Worm (Caenorhabditis elegans): ENCODE data around the gene srd-41.

Gene srd-41

DNA sequence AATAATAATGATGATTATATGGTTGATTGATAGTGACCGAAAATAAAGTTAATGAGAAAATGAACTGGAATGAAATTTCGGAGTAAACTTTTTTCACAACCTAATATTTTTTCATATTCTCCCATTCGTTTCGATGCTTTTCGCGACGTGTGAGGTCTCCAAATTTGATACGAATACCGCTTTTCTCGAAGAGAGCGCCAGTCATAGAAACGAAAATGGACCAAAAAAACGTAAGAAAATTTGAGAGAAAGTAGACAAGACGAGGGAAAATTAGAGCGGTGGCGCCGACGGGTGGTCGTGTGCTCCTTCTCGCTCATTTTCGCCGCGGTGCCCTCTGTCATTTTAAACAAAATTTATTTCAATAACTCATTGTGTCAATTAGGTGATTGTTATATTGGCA lies 12.1 kb upstream of the srd-41 start:
- TF ChIP-seq tbx-37 (GFP tag; conservative IDR thresholded peaks at IDR 0.05) (no peak), ama-1 (optimal IDR thresholded peaks at IDR 0.05) (no peak), F13C5.2 (tag; optimal IDR thresholded peaks at IDR 0.05) (no peak), ets-7 (tag; optimal IDR thresholded peaks at IDR 0.05) (no peak)

DNA sequence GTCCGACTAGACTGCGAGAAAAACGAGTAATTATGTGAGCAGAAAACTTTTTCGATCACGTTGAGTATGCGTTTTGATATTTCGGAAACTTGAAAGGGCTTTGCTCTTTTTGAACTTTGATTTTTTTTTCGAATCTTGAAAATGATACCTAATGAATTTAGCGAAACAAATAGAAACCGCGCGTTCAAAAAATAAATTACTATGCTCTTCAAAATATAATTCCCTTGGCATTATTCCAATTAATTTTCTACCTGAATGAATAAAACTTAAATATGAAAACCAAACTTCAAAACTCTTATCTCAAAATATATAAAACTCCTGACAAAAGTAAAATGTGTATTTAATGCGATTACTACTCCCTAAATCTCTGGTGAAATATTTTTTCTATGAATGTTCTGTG lies 11.3 kb upstream of the srd-41 start, which contains the start of gene xtr-2:
Gene xtr-2, plus strand, starts transcription at position 301 of the 400 bp plus-strand sequence.
- TF ChIP-seq aly-1 (tag; optimal IDR thresholded peaks at IDR 0.05): no peak
- TF ChIP-seq hmg-4 (GFP tag; optimal IDR thresholded peaks at IDR 0.05): no peak
- TF ChIP-seq B0310.2 (tag; optimal IDR thresholded peaks at IDR 0.05): no peak
- TF ChIP-seq tbx-11 (GFP tag; IDR thresholded peaks at IDR 0.05): no peak
- TF ChIP-seq tbx-37 (GFP tag; conservative IDR thresholded peaks at IDR 0.05): no peak
- no peak for TF ChIP-seq tra-4 (tag; optimal IDR thresholded peaks at IDR 0.05)
- TF ChIP-seq ets-7 (tag; optimal IDR thresholded peaks at IDR 0.05): no peak
- TF ChIP-seq F13C5.2 (tag; optimal IDR thresholded peaks at IDR 0.05): no peak
- TF ChIP-seq ceh-36 (tag; optimal IDR thresholded peaks at IDR 0.05): no peak
- no peak for TF ChIP-seq ama-1 (optimal IDR thresholded peaks at IDR 0.05)
- no peak for TF ChIP-seq scrt-1 (GFP tag; IDR thresholded peaks at IDR 0.05)
- TF ChIP-seq hnd-1 (tag; optimal IDR thresholded peaks at IDR 0.05): no peak
- TF ChIP-seq ceh-13 (GFP tag; optimal IDR thresholded peaks at IDR 0.05): no peak
- no peak for TF ChIP-seq sea-1 (GFP tag; conservative IDR thresholded peaks at IDR 0.05)
- no peak for TF ChIP-seq pes-1 (GFP tag; IDR thresholded peaks at IDR 0.05)
- TF ChIP-seq hmbx-1 (tag; optimal IDR thresholded peaks at IDR 0.05): no peak

ce11 chrX:12317560-12317959 lies 9.0 kb upstream of the srd-41 start:
- TF ChIP-seq sea-1 (GFP tag; conservative IDR thresholded peaks at IDR 0.05): no peak
- TF ChIP-seq F13C5.2 (tag; optimal IDR thresholded peaks at IDR 0.05): no peak
- TF ChIP-seq tra-4 (tag; optimal IDR thresholded peaks at IDR 0.05): no peak
- no peak for TF ChIP-seq hmg-4 (GFP tag; optimal IDR thresholded peaks at IDR 0.05)
- TF ChIP-seq pes-1 (GFP tag; IDR thresholded peaks at IDR 0.05): no peak
- TF ChIP-seq ceh-36 (tag; optimal IDR thresholded peaks at IDR 0.05): no peak
- no peak for TF ChIP-seq ets-7 (tag; optimal IDR thresholded peaks at IDR 0.05)
- TF ChIP-seq hmbx-1 (tag; optimal IDR thresholded peaks at IDR 0.05): no peak
- no peak for TF ChIP-seq ama-1 (optimal IDR thresholded peaks at IDR 0.05)
- no peak for TF ChIP-seq ceh-13 (GFP tag; optimal IDR thresholded peaks at IDR 0.05)
- no peak for TF ChIP-seq flt-1 (GFP tag; IDR thresholded peaks at IDR 0.05)
- TF ChIP-seq tbx-37 (GFP tag; conservative IDR thresholded peaks at IDR 0.05): no peak
- no peak for TF ChIP-seq B0310.2 (tag; optimal IDR thresholded peaks at IDR 0.05)
- TF ChIP-seq hnd-1 (tag; optimal IDR thresholded peaks at IDR 0.05): no peak
- no peak for TF ChIP-seq scrt-1 (GFP tag; IDR thresholded peaks at IDR 0.05)
- TF ChIP-seq aly-1 (tag; optimal IDR thresholded peaks at IDR 0.05): no peak
- no peak for TF ChIP-seq tbx-11 (GFP tag; IDR thresholded peaks at IDR 0.05)

ce11 chrX:12320737-12321136 lies 5.8 kb upstream of the srd-41 start, which contains the start of gene ceh-40:
ceh-40 (minus strand) TSS chrX:12320777.
- TF ChIP-seq flt-1 (GFP tag; IDR thresholded peaks at IDR 0.05): no peak
- TF ChIP-seq tbx-11 (GFP tag; IDR thresholded peaks at IDR 0.05): no peak
- no peak for TF ChIP-seq pes-1 (GFP tag; IDR thresholded peaks at IDR 0.05)
- no peak for TF ChIP-seq aly-1 (tag; optimal IDR thresholded peaks at IDR 0.05)
- TF ChIP-seq ama-1 (optimal IDR thresholded peaks at IDR 0.05): no peak
- TF ChIP-seq tbx-37 (GFP tag; conservative IDR thresholded peaks at IDR 0.05): no peak
- no peak for TF ChIP-seq hmg-4 (GFP tag; optimal IDR thresholded peaks at IDR 0.05)
- no peak for TF ChIP-seq ets-7 (tag; optimal IDR thresholded peaks at IDR 0.05)
- TF ChIP-seq hnd-1 (tag; optimal IDR thresholded peaks at IDR 0.05): no peak
- no peak; the same call in 1 of the 2 replicates for TF ChIP-seq sea-1 (GFP tag; conservative IDR thresholded peaks at IDR 0.05)
- TF ChIP-seq F13C5.2 (tag; optimal IDR thresholded peaks at IDR 0.05): no peak
- TF ChIP-seq hmbx-1 (tag; optimal IDR thresholded peaks at IDR 0.05): no peak
- no peak for TF ChIP-seq scrt-1 (GFP tag; IDR thresholded peaks at IDR 0.05)
- TF ChIP-seq ceh-13 (GFP tag; optimal IDR thresholded peaks at IDR 0.05): no peak
- no peak for TF ChIP-seq B0310.2 (tag; optimal IDR thresholded peaks at IDR 0.05)
- no peak for TF ChIP-seq tra-4 (tag; optimal IDR thresholded peaks at IDR 0.05)
- no peak for TF ChIP-seq ceh-36 (tag; optimal IDR thresholded peaks at IDR 0.05)

DNA sequence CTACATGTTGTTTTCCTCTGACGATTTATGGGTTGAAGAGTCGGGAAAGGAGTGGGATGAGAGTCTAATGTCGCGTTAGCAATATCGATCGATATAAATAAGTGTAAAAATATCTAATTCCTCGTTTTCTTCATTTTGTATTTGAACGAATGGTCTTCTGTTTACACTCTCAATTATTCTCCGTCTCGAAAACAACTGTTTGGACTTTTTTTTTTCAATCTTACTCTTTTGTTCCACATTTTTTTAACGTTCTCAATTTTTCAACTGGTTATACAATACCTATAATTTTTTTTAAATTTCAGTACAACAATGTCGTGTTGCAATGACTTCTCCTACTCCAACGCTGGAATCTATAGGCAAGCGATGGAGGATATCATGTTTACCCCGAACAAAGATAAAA lies 5.2 kb upstream of the srd-41 start, which contains the start of gene F17A2.13:
Gene F17A2.13, plus strand, starts transcription at position 301 of the 400 bp plus-strand sequence.
- TF ChIP-seq hnd-1 (tag; optimal IDR thresholded peaks at IDR 0.05) (no peak), ets-7 (tag; optimal IDR thresholded peaks at IDR 0.05) (no peak), B0310.2 (tag; optimal IDR thresholded peaks at IDR 0.05) (no peak)

DNA sequence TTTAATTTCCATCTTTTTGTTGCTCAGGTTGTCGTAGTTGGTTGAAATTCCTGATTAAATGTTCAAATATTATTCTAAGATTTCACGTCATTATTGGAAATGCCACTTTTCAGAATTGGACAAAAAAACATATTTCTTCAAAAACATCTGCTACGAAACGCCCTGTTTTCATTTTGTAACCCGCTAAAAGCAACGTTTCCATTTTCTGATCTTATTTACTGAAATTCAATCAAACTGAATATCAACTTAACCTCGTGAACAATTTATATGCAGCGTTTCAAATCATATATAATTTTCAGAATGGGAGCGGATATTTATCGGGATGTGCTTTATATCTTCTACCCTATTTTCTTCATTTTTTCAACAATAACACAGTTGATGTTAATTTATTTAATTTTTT lies 3.1 kb upstream of the srd-41 start, which contains the start of gene srd-40:
Gene srd-40, plus strand, starts transcription at position 301 of the 400 bp plus-strand sequence.
- TF ChIP-seq tbx-37 (GFP tag; conservative IDR thresholded peaks at IDR 0.05) (no peak), scrt-1 (GFP tag; IDR thresholded peaks at IDR 0.05) (no peak), hnd-1 (tag; optimal IDR thresholded peaks at IDR 0.05) (no peak), F13C5.2 (tag; optimal IDR thresholded peaks at IDR 0.05) (no peak), tra-4 (tag; optimal IDR thresholded peaks at IDR 0.05) (no peak), ceh-13 (GFP tag; optimal IDR thresholded peaks at IDR 0.05) (no peak), pes-1 (GFP tag; IDR thresholded peaks at IDR 0.05) (no peak), ets-7 (tag; optimal IDR thresholded peaks at IDR 0.05) (no peak), hmbx-1 (tag; optimal IDR thresholded peaks at IDR 0.05) (no peak)

DNA sequence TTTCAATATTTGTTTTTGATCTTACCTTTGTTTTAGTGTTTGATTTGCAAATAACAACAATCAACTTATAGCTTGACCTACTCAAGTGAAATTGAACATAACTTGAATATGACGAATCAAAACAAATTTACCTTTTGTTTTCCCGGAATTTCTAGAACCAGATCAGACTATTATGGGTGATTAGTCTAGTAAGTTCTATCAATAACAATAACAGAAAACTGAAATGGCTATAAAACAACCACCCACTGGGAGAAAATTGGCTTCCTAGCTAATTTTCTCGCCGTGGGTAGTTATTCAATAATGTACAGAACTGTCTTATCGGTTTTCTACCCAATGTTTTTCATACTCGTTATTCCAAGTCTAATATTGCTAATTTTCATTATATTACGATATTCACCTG lies 2.2 kb downstream of the srd-41 start, which contains the start of gene srd-45:
Gene srd-45, plus strand, starts transcription at position 301 of the 400 bp plus-strand sequence.
- TF ChIP-seq hnd-1 (tag; optimal IDR thresholded peaks at IDR 0.05) (no peak), tbx-11 (GFP tag; IDR thresholded peaks at IDR 0.05) (no peak), ets-7 (tag; optimal IDR thresholded peaks at IDR 0.05) (no peak), B0310.2 (tag; optimal IDR thresholded peaks at IDR 0.05) (no peak), ceh-36 (tag; optimal IDR thresholded peaks at IDR 0.05) (no peak), sea-1 (GFP tag; conservative IDR thresholded peaks at IDR 0.05) (no peak), F13C5.2 (tag; optimal IDR thresholded peaks at IDR 0.05) (no peak), flt-1 (GFP tag; IDR thresholded peaks at IDR 0.05) (no peak), tra-4 (tag; optimal IDR thresholded peaks at IDR 0.05) (no peak), hmg-4 (GFP tag; optimal IDR thresholded peaks at IDR 0.05) (no peak), pes-1 (GFP tag; IDR thresholded peaks at IDR 0.05) (no peak), hmbx-1 (tag; optimal IDR thresholded peaks at IDR 0.05) (no peak), scrt-1 (GFP tag; IDR thresholded peaks at IDR 0.05) (no peak)
